Worm (Caenorhabditis elegans) whole organism, late embryonic: Measurements from ENCODE around the gene twk-7.

Source experiments
- C08G9.2 ChIP-seq: sonication (generic microtip); optimal IDR thresholded peaks from 2 replicates; lab custom pipeline; 2016; ENCODE audit warnings: mild to moderate bottlenecking, missing genetic modification characterization, moderate library complexity, missing compliant biosample characterization
- C38D4.7 ChIP-seq: fragments of 200-800 bp; sonication (Bioruptor generic); optimal IDR thresholded peaks from 2 replicates; lab custom pipeline; 2018; ENCODE audit warnings: mild to moderate bottlenecking, missing genetic modification characterization, moderate library complexity, missing compliant biosample characterization
- K02D7.2 ChIP-seq: sonication (generic microtip); optimal IDR thresholded peaks from 2 replicates; lab custom pipeline; 2017; ENCODE audit warnings: mild to moderate bottlenecking, missing genetic modification characterization, missing compliant biosample characterization
- K09A11.1 ChIP-seq: sonication (generic microtip); optimal IDR thresholded peaks from 2 replicates; lab custom pipeline; 2017; ENCODE audit warnings: antibody characterized with exemption, mild to moderate bottlenecking, missing genetic modification characterization, missing compliant biosample characterization; ENCODE audit not compliant: insufficient read depth
- T23F11.4 ChIP-seq: fragments of 200-800 bp; sonication (Bioruptor generic); optimal IDR thresholded peaks from 2 replicates; lab custom pipeline; 2018; ENCODE audit warnings: mild to moderate bottlenecking, missing genetic modification characterization, missing compliant biosample characterization
- Y22D7AL.16 ChIP-seq: sonication (generic microtip); optimal IDR thresholded peaks from 2 replicates; lab custom pipeline; 2016; ENCODE audit warnings: missing genetic modification characterization, missing compliant biosample characterization
- ahr-1 ChIP-seq: sonication (generic microtip); optimal IDR thresholded peaks from 2 replicates; lab custom pipeline; 2016; ENCODE audit warnings: missing genetic modification characterization, missing compliant biosample characterization
- ama-1 ChIP-seq: fragments of 150-350 bp; optimal IDR thresholded peaks from 2 replicates; lab custom pipeline; 2014
- ceh-18 ChIP-seq: sonication (generic microtip); optimal IDR thresholded peaks from 2 replicates; lab custom pipeline; 2016; ENCODE audit warnings: missing genetic modification characterization, missing compliant biosample characterization
- ceh-19 ChIP-seq: fragments of 200-800 bp; sonication (Bioruptor generic); optimal IDR thresholded peaks from 2 replicates; lab custom pipeline; 2018; ENCODE audit warnings: mild to moderate bottlenecking, missing genetic modification characterization, missing compliant biosample characterization
- ceh-22 ChIP-seq: sonication (generic microtip); optimal IDR thresholded peaks from 2 replicates; lab custom pipeline; 2017; ENCODE audit warnings: missing biosample characterization, missing genetic modification characterization
- ceh-45 ChIP-seq: fragments of 200-800 bp; sonication (Bioruptor generic); IDR thresholded peaks from 2 replicates; pipeline ENCODE4 v1.3.6; 2022; ENCODE audit warnings: missing genetic modification reagents, missing genetic modification characterization, missing compliant biosample characterization
- ceh-6 ChIP-seq: fragments of 200-800 bp; sonication (Bioruptor generic); optimal IDR thresholded peaks from 2 replicates; lab custom pipeline; 2018; ENCODE audit warnings: mild to moderate bottlenecking, missing genetic modification characterization, missing compliant biosample characterization
- dmd-4 ChIP-seq: sonication (generic microtip); optimal IDR thresholded peaks from 2 replicates; lab custom pipeline; 2016; ENCODE audit warnings: borderline replicate concordance, missing genetic modification characterization, missing compliant biosample characterization
- dve-1 ChIP-seq: sonication (generic microtip); optimal IDR thresholded peaks from 2 replicates; lab custom pipeline; 2017; ENCODE audit warnings: antibody characterized with exemption, mild to moderate bottlenecking, missing genetic modification characterization, missing compliant biosample characterization
- eyg-1 ChIP-seq: sonication (generic microtip); optimal IDR thresholded peaks from 2 replicates; lab custom pipeline; 2016; ENCODE audit warnings: missing genotype, missing genetic modification characterization, missing compliant biosample characterization
- fkh-6 ChIP-seq: sonication (generic microtip); optimal IDR thresholded peaks from 2 replicates; lab custom pipeline; 2016; ENCODE audit warnings: missing genetic modification characterization, missing compliant biosample characterization
- hlh-15 ChIP-seq: sonication (generic microtip); optimal IDR thresholded peaks from 2 replicates; lab custom pipeline; 2016; ENCODE audit warnings: missing genetic modification characterization, missing compliant biosample characterization
- hlh-30 ChIP-seq: sonication (generic microtip); optimal IDR thresholded peaks from 2 replicates; lab custom pipeline; 2017; ENCODE audit warnings: antibody characterized with exemption, missing genetic modification characterization, missing compliant biosample characterization; ENCODE audit not compliant: insufficient read depth
- hlh-6 ChIP-seq: sonication (generic microtip); optimal IDR thresholded peaks from 2 replicates; lab custom pipeline; 2016; ENCODE audit warnings: missing genotype, missing genetic modification characterization, missing compliant biosample characterization
- hlh-8 ChIP-seq: sonication (generic microtip); optimal IDR thresholded peaks from 2 replicates; lab custom pipeline; 2016; ENCODE audit warnings: missing genotype, missing genetic modification characterization, missing compliant biosample characterization
- lin-11 ChIP-seq: fragments of 200-800 bp; sonication (Bioruptor generic); optimal IDR thresholded peaks from 2 replicates; lab custom pipeline; 2018; ENCODE audit warnings: mild to moderate bottlenecking, missing genetic modification characterization, missing compliant biosample characterization
- madf-2 ChIP-seq: sonication (generic microtip); optimal IDR thresholded peaks from 2 replicates; lab custom pipeline; 2017; ENCODE audit warnings: missing genetic modification characterization, missing compliant biosample characterization
- npax-4 ChIP-seq: sonication (generic microtip); optimal IDR thresholded peaks from 2 replicates; lab custom pipeline; 2016; ENCODE audit warnings: missing genetic modification characterization, missing compliant biosample characterization
- odd-2 ChIP-seq: sonication (generic microtip); optimal IDR thresholded peaks from 2 replicates; lab custom pipeline; 2017; ENCODE audit warnings: antibody characterized with exemption, mild to moderate bottlenecking, missing genetic modification characterization, missing compliant biosample characterization
- pag-3 ChIP-seq: sonication (generic microtip); optimal IDR thresholded peaks from 2 replicates; lab custom pipeline; 2016; ENCODE audit warnings: missing compliant biosample characterization, missing genetic modification characterization, borderline replicate concordance
- pat-9 ChIP-seq: fragments of 200-800 bp; sonication (Bioruptor generic); optimal IDR thresholded peaks from 2 replicates; lab custom pipeline; 2018; ENCODE audit warnings: mild to moderate bottlenecking, missing genetic modification characterization, moderate library complexity, missing compliant biosample characterization
- pax-1 ChIP-seq: fragments of 150-350 bp; optimal IDR thresholded peaks from 2 replicates; lab custom pipeline; 2014; ENCODE audit warnings: missing biosample characterization, missing genetic modification characterization
- pqm-1 ChIP-seq: sonication (generic microtip); optimal IDR thresholded peaks from 2 replicates; lab custom pipeline; 2016; ENCODE audit warnings: missing genetic modification characterization, missing compliant biosample characterization
- pros-1 ChIP-seq: fragments of 150-350 bp; optimal IDR thresholded peaks from 2 replicates; lab custom pipeline; 2014; ENCODE audit warnings: missing biosample characterization, missing genetic modification reagents, missing genetic modification characterization
- sdc-2 ChIP-seq: sonication (generic microtip); optimal IDR thresholded peaks from 2 replicates; lab custom pipeline; 2016; ENCODE audit warnings: missing genotype, missing genetic modification characterization, missing compliant biosample characterization
- sox-4 ChIP-seq: sonication (generic microtip); optimal IDR thresholded peaks from 2 replicates; lab custom pipeline; 2017; ENCODE audit warnings: mild to moderate bottlenecking, missing genetic modification characterization, inconsistent platforms, missing compliant biosample characterization
- tbx-2 ChIP-seq: sonication (generic microtip); optimal IDR thresholded peaks from 2 replicates; lab custom pipeline; 2016; ENCODE audit warnings: missing genetic modification characterization, missing compliant biosample characterization
- tbx-7 ChIP-seq: sonication (generic microtip); optimal IDR thresholded peaks from 2 replicates; lab custom pipeline; 2016; ENCODE audit warnings: missing genotype, missing genetic modification characterization, missing compliant biosample characterization
- ttx-3 ChIP-seq: sonication (generic microtip); optimal IDR thresholded peaks from 2 replicates; lab custom pipeline; 2016; ENCODE audit warnings: missing genetic modification reagents, missing genetic modification characterization, missing compliant biosample characterization
- unc-42 ChIP-seq: sonication (generic microtip); optimal IDR thresholded peaks from 2 replicates; lab custom pipeline; 2016; ENCODE audit warnings: missing genotype, missing genetic modification characterization, missing compliant biosample characterization
- unc-86 ChIP-seq: sonication (generic microtip); optimal IDR thresholded peaks from 2 replicates; lab custom pipeline; 2016; ENCODE audit warnings: missing genetic modification characterization, missing compliant biosample characterization
- zip-5 ChIP-seq: sonication (generic microtip); optimal IDR thresholded peaks from 2 replicates; lab custom pipeline; 2016; ENCODE audit warnings: missing genetic modification characterization, missing compliant biosample characterization
- ztf-16 ChIP-seq: sonication (generic microtip); optimal IDR thresholded peaks from 2 replicates; lab custom pipeline; 2017; ENCODE audit warnings: missing genetic modification characterization, missing compliant biosample characterization

Gene twk-7

ce11 chrIII:8605532-8605931 is 38.0 kb downstream of the twk-7 start, which contains the start of gene C06E1.1:
Gene C06E1.1, plus strand, starts transcription at chrIII:8605832.
- TF ChIP-seq hlh-8, result no peak
- no peak for TF ChIP-seq T23F11.4
- TF ChIP-seq fkh-6, result no peak
- no peak for TF ChIP-seq madf-2 (tag; lab: Kevin White, UChicago)
- TF ChIP-seq dve-1 (tag; lab: Kevin White, UChicago), result no peak
- no peak for TF ChIP-seq ceh-6 (GFP tag; lab: Kevin White, UChicago)
- no peak for TF ChIP-seq Y22D7AL.16 (tag; lab: Kevin White, UChicago)
- TF ChIP-seq odd-2 (tag; lab: Kevin White, UChicago), result no peak
- TF ChIP-seq unc-86, result no peak
- no peak for TF ChIP-seq eyg-1

- TF ChIP-seq ceh-18 (no peak), hlh-8 (no peak), pat-9 (tag; lab: Kevin White, UChicago) (no peak), ahr-1 (tag; lab: Kevin White, UChicago) (no peak), ceh-45 (GFP tag; lab: Robert Waterston, UW) (no peak), pqm-1 (no peak), eyg-1 (no peak), dve-1 (tag; lab: Kevin White, UChicago) (no peak), ttx-3 (tag; lab: Kevin White, UChicago) (no peak), hlh-15 (tag; lab: Kevin White, UChicago) (no peak), sdc-2 (tag; lab: Kevin White, UChicago) (no peak), lin-11 (tag; lab: Kevin White, UChicago) (no peak), ceh-6 (GFP tag; lab: Kevin White, UChicago) (no peak), tbx-2 (no peak), ceh-19 (GFP tag; lab: Kevin White, UChicago) (no peak), C38D4.7 (GFP tag; lab: Kevin White, UChicago) (no peak), pros-1 (tag; lab: Kevin White, UChicago) (no peak), K09A11.1 (no peak), K02D7.2 (tag; lab: Kevin White, UChicago) (no peak), Y22D7AL.16 (tag; lab: Kevin White, UChicago) (no peak)
Observed at ce11 chrIII:8602148-8602547, 41.4 kb downstream of the twk-7 start.

ce11 chrIII:8598961-8599360 is 44.6 kb downstream of the twk-7 start:
- TF ChIP-seq ceh-22 (no peak), ama-1 (lab: Kevin White, UChicago) (no peak), hlh-6 (tag; lab: Kevin White, UChicago) (no peak), K02D7.2 (tag; lab: Kevin White, UChicago) (no peak), sox-4 (tag; lab: Kevin White, UChicago) (no peak), ztf-16 (no peak), pqm-1 (no peak), dmd-4 (tag; lab: Kevin White, UChicago) (no peak), C08G9.2 (no peak), pax-1 (no peak), npax-4 (tag; lab: Kevin White, UChicago) (no peak), sdc-2 (tag; lab: Kevin White, UChicago) (no peak), odd-2 (tag; lab: Kevin White, UChicago) (no peak), tbx-7 (tag; lab: Kevin White, UChicago) (no peak), ceh-6 (GFP tag; lab: Kevin White, UChicago) (no peak), zip-5 (tag; lab: Kevin White, UChicago) (no peak), unc-42 (tag; lab: Kevin White, UChicago) (no peak)

ce11 chrIII:8597770-8598169 is 45.8 kb downstream of the twk-7 start, which contains the start of gene ztf-30:
Gene ztf-30, minus strand, starts transcription at chrIII:8597870.
- TF ChIP-seq sdc-2 (tag; lab: Kevin White, UChicago), result no peak
- TF ChIP-seq pqm-1, result no peak
- no peak for TF ChIP-seq pax-1
- no peak for TF ChIP-seq ceh-45 (GFP tag; lab: Robert Waterston, UW)
- TF ChIP-seq hlh-15 (tag; lab: Kevin White, UChicago), result no peak
- TF ChIP-seq ahr-1 (tag; lab: Kevin White, UChicago), result no peak
- TF ChIP-seq lin-11 (tag; lab: Kevin White, UChicago), result no peak
- no peak for TF ChIP-seq hlh-30 (tag; lab: Kevin White, UChicago)
- no peak for TF ChIP-seq ztf-16
- TF ChIP-seq T23F11.4, result no peak
- TF ChIP-seq pag-3, result no peak
